Fruit fly (Drosophila melanogaster): ENCODE measurements around the gene CG31909.

The CG31909 gene

DNA sequence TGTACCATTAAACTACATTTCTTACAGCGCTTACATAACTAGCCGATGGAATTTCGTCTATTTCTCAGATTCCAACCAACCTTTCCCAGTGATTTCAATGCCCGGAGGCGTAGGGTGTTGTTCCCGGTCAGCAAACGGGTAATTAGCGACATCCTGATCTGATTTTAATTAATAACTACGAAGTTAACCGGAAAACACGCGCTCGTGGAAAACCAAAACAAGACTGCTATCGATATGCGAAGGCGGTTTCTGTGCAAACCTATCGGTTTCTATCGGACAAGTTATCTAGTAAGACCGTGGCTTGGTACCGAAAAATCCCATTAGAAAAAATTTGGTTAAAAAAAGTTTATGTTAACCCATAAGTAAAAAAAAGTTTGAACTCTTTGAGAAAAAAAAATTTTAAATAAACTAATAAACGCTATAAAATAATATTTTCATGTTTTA, 34.5 kb upstream of the CG31909 start, which contains the start of gene mEFG1 (continued):
- no peak for TF ChIP-seq prd (optimal IDR thresholded peaks at IDR 0.05)
- no peak for TF ChIP-seq prd (GFP tag; IDR thresholded peaks at IDR 0.05)
- no peak for TF ChIP-seq HLHmδ (GFP tag; optimal IDR thresholded peaks at IDR 0.05)
- no peak for TF ChIP-seq cad (GFP tag; optimal IDR thresholded peaks at IDR 0.05)
- TF ChIP-seq CG16863 (GFP tag; optimal IDR thresholded peaks at IDR 0.05) = no peak
- no peak for TF ChIP-seq sd (tag; optimal IDR thresholded peaks at IDR 0.05)
- no peak for TF ChIP-seq tll (GFP tag; optimal IDR thresholded peaks at IDR 0.05)
- peak; percentile 80 for TF ChIP-seq Scr (GFP tag; IDR thresholded peaks at IDR 0.05; ENCODE audit: partially characterized antibody)
- TF ChIP-seq Pdp1 (GFP tag; optimal IDR thresholded peaks at IDR 0.05) = peak in 1 of 2 experiments; percentile 94
- TF ChIP-seq CG13894 (tag; optimal IDR thresholded peaks at IDR 0.05) = peak; percentile 29
- TF ChIP-seq CG10147 (GFP tag; optimal IDR thresholded peaks at IDR 0.05) = peak; percentile 44
- no peak for TF ChIP-seq slp2 (GFP tag; optimal IDR thresholded peaks at IDR 0.05)
- no peak for TF ChIP-seq kah (GFP tag; optimal IDR thresholded peaks at IDR 0.05)
- TF ChIP-seq CG34224 (GFP tag; IDR thresholded peaks at IDR 0.05; ENCODE audit: partially characterized antibody) = peak; percentile 79
- no peak for TF ChIP-seq her (GFP tag; optimal IDR thresholded peaks at IDR 0.05)
- no peak for TF ChIP-seq CG17802 (tag; optimal IDR thresholded peaks at IDR 0.05)
- peak; percentile 40 for TF ChIP-seq CG12391 (tag; optimal IDR thresholded peaks at IDR 0.05)
- peak; percentile 8 for TF ChIP-seq D19A (tag; optimal IDR thresholded peaks at IDR 0.05)
- no peak for TF ChIP-seq Lhr (GFP tag; optimal IDR thresholded peaks at IDR 0.05)
- no peak for TF ChIP-seq Bdp1 (GFP tag; optimal IDR thresholded peaks at IDR 0.05)
- TF ChIP-seq CTCF (GFP tag; optimal IDR thresholded peaks at IDR 0.05) = no peak
- no peak for TF ChIP-seq CG7928 (GFP tag; optimal IDR thresholded peaks at IDR 0.05)
- no peak for TF ChIP-seq gem (tag; optimal IDR thresholded peaks at IDR 0.05)
- no peak for TF ChIP-seq CG6272 (GFP tag; IDR thresholded peaks at IDR 0.05)
- no peak for TF ChIP-seq CG10979 (tag; optimal IDR thresholded peaks at IDR 0.05)
- no peak for TF ChIP-seq lilli (GFP tag; optimal IDR thresholded peaks at IDR 0.05)
- no peak for TF ChIP-seq nau (GFP tag; optimal IDR thresholded peaks at IDR 0.05)
- TF ChIP-seq sob (GFP tag; IDR thresholded peaks at IDR 0.05) = no peak
- TF ChIP-seq Abd-B (GFP tag; optimal IDR thresholded peaks at IDR 0.05) = no peak
- no peak for TF ChIP-seq Lpt (GFP tag; optimal IDR thresholded peaks at IDR 0.05)
- no peak for TF ChIP-seq Deaf1 (tag; optimal IDR thresholded peaks at IDR 0.05)
- TF ChIP-seq CG33213 (GFP tag; optimal IDR thresholded peaks at IDR 0.05) = no peak
- TF ChIP-seq CG7745 (tag; optimal IDR thresholded peaks at IDR 0.05) = no peak
- no peak for TF ChIP-seq CG12299 (tag; optimal IDR thresholded peaks at IDR 0.05)
- no peak for TF ChIP-seq ash1 (GFP tag; optimal IDR thresholded peaks at IDR 0.05)
- TF ChIP-seq maf-S (GFP tag; optimal IDR thresholded peaks at IDR 0.05) = no peak
- no peak for TF ChIP-seq Asciz (GFP tag; optimal IDR thresholded peaks at IDR 0.05)
- no peak for TF ChIP-seq jumu (GFP tag; optimal IDR thresholded peaks at IDR 0.05)
- TF ChIP-seq wor (GFP tag; IDR thresholded peaks at IDR 0.05) = no peak
- no peak for TF ChIP-seq CG7372 (GFP tag; IDR thresholded peaks at IDR 0.05)
- no peak for TF ChIP-seq Ada2b (GFP tag; IDR thresholded peaks at IDR 0.05)
- TF ChIP-seq Hr39 (optimal IDR thresholded peaks at IDR 0.05) = no peak
- TF ChIP-seq chn (GFP tag; optimal IDR thresholded peaks at IDR 0.05) = no peak
- TF ChIP-seq lola (GFP tag; optimal IDR thresholded peaks at IDR 0.05) = no peak
- TF ChIP-seq TFAM (GFP tag; optimal IDR thresholded peaks at IDR 0.05) = no peak
- TF ChIP-seq sc (optimal IDR thresholded peaks at IDR 0.05) = no peak
- TF ChIP-seq sc (GFP tag; optimal IDR thresholded peaks at IDR 0.05) = no peak
- no peak for TF ChIP-seq aop (GFP tag; IDR thresholded peaks at IDR 0.05)
- no peak for TF ChIP-seq mam (GFP tag; optimal IDR thresholded peaks at IDR 0.05)
- TF ChIP-seq psq (GFP tag; optimal IDR thresholded peaks at IDR 0.05) = no peak
- TF ChIP-seq Stat92E (GFP tag; optimal IDR thresholded peaks at IDR 0.05) = no peak
- TF ChIP-seq CG6254 (GFP tag; optimal IDR thresholded peaks at IDR 0.05) = no peak
